Fruit fly (Drosophila melanogaster) S2 (cell line): ENCODE results near the gene CG31301.

Experiments used
- CG8478 ChIP-seq: fragments of >200 bp; optimal IDR thresholded peaks from 2 replicates; lab custom pipeline; 2018
- CTCF ChIP-seq, 2 experiments: fragments of >200 bp; optimal IDR thresholded peaks; 2 replicates each; lab custom pipeline; 2018

DNA sequence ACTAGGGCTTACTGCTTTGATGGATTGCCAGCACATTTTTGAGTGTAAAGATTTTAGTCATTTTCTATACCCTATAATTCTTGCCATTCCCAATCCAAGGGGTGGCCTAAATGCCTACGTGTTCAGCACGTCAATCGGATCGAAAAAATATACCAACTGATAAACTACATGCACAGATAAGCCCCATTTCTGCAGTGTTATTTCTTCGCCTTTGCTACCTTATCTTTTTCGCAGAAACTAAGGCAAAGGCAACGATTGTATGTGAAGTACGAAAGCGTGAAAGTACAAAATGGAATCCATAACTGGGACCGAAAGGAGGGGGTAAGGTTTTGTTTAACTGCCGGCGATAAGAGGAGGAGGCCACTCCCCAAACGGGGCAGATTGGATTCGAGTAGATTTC, 48.1 kb upstream of the CG31301 start:
- TF ChIP-seq CTCF (optimal IDR thresholded peaks at IDR 0.05; lab: Kevin White, UChicago), result no peak
- TF ChIP-seq CG8478 (lab: Kevin White, UChicago), result no peak
